Fruit fly (Drosophila melanogaster): ENCODE results near the gene Hsc70-2.

dm6 chr3R:13077262-13077661 lies 32.7 kb downstream of the Hsc70-2 start:
- no peak for TF ChIP-seq usp (GFP tag; optimal IDR thresholded peaks at IDR 0.05)
- no peak for TF ChIP-seq pan (optimal IDR thresholded peaks at IDR 0.05)
- TF ChIP-seq psq (optimal IDR thresholded peaks at IDR 0.05), result no peak
- TF ChIP-seq Dll (optimal IDR thresholded peaks at IDR 0.05), result no peak
- TF ChIP-seq EcR (GFP tag; optimal IDR thresholded peaks at IDR 0.05), result no peak

All from whole organism.